Fruit fly (Drosophila melanogaster): Measurements from ENCODE around the gene Mnn1.
A peak's percentile ranks its signal among the peaks of the same experiment; 100 is the strongest.

DNA sequence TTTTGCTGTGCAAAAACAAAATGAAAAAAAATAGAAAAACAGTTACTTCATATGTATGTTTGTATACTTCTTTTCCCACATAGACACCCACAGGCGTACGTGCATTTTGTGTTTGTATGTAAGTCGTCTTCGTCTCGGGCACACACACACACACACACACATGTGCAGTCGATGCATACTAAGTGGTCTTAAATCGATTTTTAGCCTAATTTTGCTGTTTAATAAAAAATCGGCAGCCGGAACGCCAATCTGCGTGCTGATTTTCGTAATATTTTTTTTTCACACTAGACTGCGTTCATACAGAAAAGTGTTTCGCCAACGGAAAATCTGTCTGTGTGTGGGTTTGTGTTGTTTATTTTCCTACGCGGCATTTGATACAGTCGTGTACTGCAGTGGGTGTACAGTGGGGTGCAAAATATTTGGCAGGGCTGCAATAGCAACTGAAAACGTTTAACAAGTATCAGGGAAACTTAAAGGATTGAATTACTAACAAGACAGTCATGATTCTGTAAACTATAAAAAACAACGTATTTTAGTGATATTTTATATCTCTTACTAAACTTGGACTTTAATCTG is 22.9 kb upstream of the Mnn1 start:
- TF ChIP-seq dsf (GFP tag; optimal IDR thresholded peaks at IDR 0.05; ENCODE audit: borderline replicate concordance) (no peak), CG32264 (GFP tag; optimal IDR thresholded peaks at IDR 0.05) (peak; percentile 11), foxo (GFP tag; optimal IDR thresholded peaks at IDR 0.05) (peak in 1 of 2 experiments; percentile 73), br (GFP tag; optimal IDR thresholded peaks at IDR 0.05) (peak; percentile 20), psq (GFP tag; optimal IDR thresholded peaks at IDR 0.05) (peak; percentile 47)
